Worm (Caenorhabditis elegans) whole organism, L1 larva: ENCODE data around the gene nhr-119.

ENCODE experiments used
- egl-27 ChIP-seq, 2 experiments: fragments of 150-350 bp in 1 of 2; sonication (generic microtip); optimal IDR thresholded peaks; 3 replicates each; lab custom pipeline; 2017 to 2018; ENCODE audit warnings: missing biosample characterization in 2 of 2, missing genetic modification characterization in 2 of 2, missing genetic modification reagents in 2 of 2
- nhr-77 ChIP-seq: fragments of 150-350 bp; optimal IDR thresholded peaks from 2 replicates; lab custom pipeline; 2014; ENCODE audit warnings: missing biosample characterization, missing genetic modification characterization
- unc-130 ChIP-seq: fragments of 150-350 bp; optimal IDR thresholded peaks from 2 replicates; lab custom pipeline; 2017; ENCODE audit warnings: missing biosample characterization, missing genetic modification characterization, inconsistent platforms
- unc-62 ChIP-seq: fragments of 150-350 bp; optimal IDR thresholded peaks from 2 replicates; lab custom pipeline; 2014; ENCODE audit warnings: missing biosample characterization, missing genetic modification reagents, missing genetic modification characterization
- zag-1 ChIP-seq: fragments of 150-350 bp; optimal IDR thresholded peaks from 2 replicates; lab custom pipeline; 2014; ENCODE audit warnings: missing biosample characterization, missing genetic modification characterization

DNA sequence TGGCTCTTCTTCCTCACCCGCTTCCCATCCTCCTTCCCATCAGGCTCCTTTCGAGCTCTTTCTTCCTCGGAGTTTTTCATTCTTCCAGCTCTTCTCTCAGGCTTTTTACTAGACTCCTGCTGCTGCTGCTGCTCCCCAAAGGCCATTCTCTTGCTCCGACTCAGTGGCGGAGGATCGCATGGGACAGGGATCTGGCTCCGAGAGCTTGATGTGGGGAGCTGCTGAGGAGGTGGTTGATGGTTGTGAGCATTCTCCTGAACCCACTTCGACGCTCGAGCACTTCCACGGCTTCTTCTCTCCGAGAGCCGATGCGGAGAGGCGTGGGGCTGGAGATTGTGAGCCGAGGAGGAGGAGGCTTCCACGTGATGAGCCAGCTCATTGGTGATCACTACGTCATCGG lies 14.6 kb downstream of the nhr-119 start:
- TF ChIP-seq unc-130 (tag; lab: Kevin White, UChicago) (no peak), egl-27 (tag; optimal IDR thresholded peaks at IDR 0.05; lab: Kevin White, UChicago) (no peak), nhr-77 (tag; lab: Kevin White, UChicago) (no peak), zag-1 (tag; lab: Kevin White, UChicago) (no peak), unc-62 (GFP tag; lab: Kevin White, UChicago) (no peak)
